Worm (Caenorhabditis elegans) whole organism, early embryonic: ENCODE data around the gene Y116A8C.24.

Experiments
- aly-1 ChIP-seq: sonication (generic microtip); optimal IDR thresholded peaks from 2 replicates; lab custom pipeline; 2016; ENCODE audit warnings: missing genetic modification characterization, missing compliant biosample characterization
- ama-1 ChIP-seq: fragments of 150-350 bp; optimal IDR thresholded peaks from 2 replicates; lab custom pipeline; 2014
- ets-7 ChIP-seq: sonication (generic microtip); optimal IDR thresholded peaks from 2 replicates; lab custom pipeline; 2016; ENCODE audit warnings: missing genotype, missing genetic modification characterization, missing compliant biosample characterization
- flt-1 ChIP-seq: fragments of 200-800 bp; sonication (Bioruptor generic); IDR thresholded peaks from 2 replicates; pipeline ENCODE4 v1.3.6; 2022; ENCODE audit warnings: missing genetic modification characterization, missing compliant biosample characterization
- scrt-1 ChIP-seq: fragments of 200-800 bp; sonication (Bioruptor generic); IDR thresholded peaks from 2 replicates; pipeline ENCODE4 v1.3.6; 2022; ENCODE audit warnings: missing genetic modification characterization, missing compliant biosample characterization

- no peak for TF ChIP-seq ama-1 (lab: Kevin White, UChicago)
- TF ChIP-seq scrt-1 (GFP tag; lab: Robert Waterston, UW), result no peak
- TF ChIP-seq ets-7 (tag; lab: Kevin White, UChicago), result no peak
- no peak for TF ChIP-seq flt-1 (GFP tag; lab: Robert Waterston, UW)
- no peak for TF ChIP-seq aly-1
These were observed 25.5 kb upstream of the Y116A8C.24 start, which contains the start of gene Y116A8C.27 for ce11 chrIV:17096168-17096567.
